Worm (Caenorhabditis elegans) whole organism, L3 larva: ENCODE results near the gene exos-1.

Source experiments
- R02D3.7 ChIP-seq: fragments of 150-350 bp; optimal IDR thresholded peaks from 2 replicates; lab custom pipeline; 2014; ENCODE audit warnings: missing biosample characterization, missing genetic modification characterization
- ama-1 ChIP-seq: fragments of 150-350 bp; optimal IDR thresholded peaks from 2 replicates; lab custom pipeline; 2018
- ceh-16 ChIP-seq: sonication (generic microtip); optimal IDR thresholded peaks from 2 replicates; lab custom pipeline; 2017; ENCODE audit warnings: missing biosample characterization, missing genetic modification characterization
- ceh-28 ChIP-seq: fragments of 150-350 bp; optimal IDR thresholded peaks from 2 replicates; lab custom pipeline; 2014; ENCODE audit warnings: missing biosample characterization, missing genetic modification reagents, missing genetic modification characterization
- ceh-82 ChIP-seq: fragments of 150-350 bp; optimal IDR thresholded peaks from 2 replicates; lab custom pipeline; 2014; ENCODE audit warnings: missing biosample characterization, missing genetic modification characterization
- ceh-9 ChIP-seq: sonication (generic microtip); optimal IDR thresholded peaks from 2 replicates; lab custom pipeline; 2018; ENCODE audit warnings: missing biosample characterization, missing genetic modification characterization
- daf-12 ChIP-seq: fragments of 150-350 bp; optimal IDR thresholded peaks from 2 replicates; lab custom pipeline; 2014; ENCODE audit warnings: missing biosample characterization, missing genetic modification reagents, missing genetic modification characterization
- egl-27 ChIP-seq: sonication (generic microtip); optimal IDR thresholded peaks from 4 replicates; lab custom pipeline; 2017; ENCODE audit warnings: missing biosample characterization, missing genetic modification reagents, missing genetic modification characterization
- egl-5 ChIP-seq: fragments of 150-350 bp; optimal IDR thresholded peaks from 2 replicates; lab custom pipeline; 2017; ENCODE audit warnings: missing biosample characterization, missing genetic modification reagents, missing genetic modification characterization, inconsistent platforms
- elt-1 ChIP-seq: fragments of 150-350 bp; optimal IDR thresholded peaks from 2 replicates; lab custom pipeline; 2014; ENCODE audit warnings: missing biosample characterization, missing genetic modification characterization
- elt-3 ChIP-seq, 3 experiments: fragments of 150-350 bp in 1 of 3; sonication (generic microtip) in 2 of 3; optimal IDR thresholded peaks; 2 replicates in 2 of 3; 4 replicates in 1 of 3; lab custom pipeline; 2014 to 2017; ENCODE audit warnings: missing biosample characterization in 3 of 3, missing genetic modification characterization in 3 of 3
- eor-1 ChIP-seq, 2 experiments: fragments of 150-350 bp; optimal IDR thresholded peaks; 2 replicates each; lab custom pipeline; 2014 to 2018; ENCODE audit warnings: missing biosample characterization in 2 of 2, missing genetic modification characterization in 2 of 2
- fkh-10 ChIP-seq: sonication (generic microtip); optimal IDR thresholded peaks from 2 replicates; lab custom pipeline; 2017; ENCODE audit warnings: missing biosample characterization, missing genetic modification reagents, missing genetic modification characterization
- fkh-2 ChIP-seq: fragments of 150-350 bp; optimal IDR thresholded peaks from 2 replicates; lab custom pipeline; 2014; ENCODE audit warnings: missing biosample characterization, missing genetic modification reagents, missing genetic modification characterization
- fos-1 ChIP-seq: fragments of 150-350 bp; optimal IDR thresholded peaks from 2 replicates; lab custom pipeline; 2014; ENCODE audit warnings: missing biosample characterization, missing genetic modification characterization
- hmg-11 ChIP-seq: sonication (generic microtip); optimal IDR thresholded peaks from 2 replicates; lab custom pipeline; 2016; ENCODE audit warnings: missing genetic modification characterization, missing compliant biosample characterization
- lin-15B ChIP-seq: fragments of 150-350 bp; optimal IDR thresholded peaks from 2 replicates; lab custom pipeline; 2014; ENCODE audit warnings: missing biosample characterization, missing genetic modification characterization
- lin-39 ChIP-seq: fragments of 150-350 bp; optimal IDR thresholded peaks from 2 replicates; lab custom pipeline; 2018; ENCODE audit warnings: missing biosample characterization, missing genetic modification reagents, missing genetic modification characterization
- mdl-1 ChIP-seq: fragments of 150-350 bp; optimal IDR thresholded peaks from 2 replicates; lab custom pipeline; 2014; ENCODE audit warnings: missing biosample characterization, missing genetic modification characterization
- mml-1 ChIP-seq: fragments of 150-350 bp; sonication (generic microtip); optimal IDR thresholded peaks from 3 replicates; lab custom pipeline; 2014; ENCODE audit warnings: missing biosample characterization, missing genetic modification characterization
- nfya-1 ChIP-seq: sonication (generic microtip); optimal IDR thresholded peaks from 2 replicates; lab custom pipeline; 2017; ENCODE audit warnings: missing genetic modification characterization, mild to moderate bottlenecking, missing compliant biosample characterization, antibody characterized with exemption, moderate library complexity; ENCODE audit not compliant: insufficient read depth
- nhr-12 ChIP-seq: fragments of 150-350 bp; optimal IDR thresholded peaks from 2 replicates; lab custom pipeline; 2014; ENCODE audit warnings: missing biosample characterization, missing genetic modification characterization
- nhr-237 ChIP-seq: fragments of 150-350 bp; optimal IDR thresholded peaks from 2 replicates; lab custom pipeline; 2014; ENCODE audit warnings: missing biosample characterization, missing genetic modification characterization
- nhr-25 ChIP-seq: sonication (generic microtip); optimal IDR thresholded peaks from 2 replicates; lab custom pipeline; 2017; ENCODE audit warnings: missing biosample characterization, missing genetic modification characterization
- nhr-28 ChIP-seq: fragments of 150-350 bp; optimal IDR thresholded peaks from 2 replicates; lab custom pipeline; 2014; ENCODE audit warnings: missing biosample characterization, missing genetic modification characterization
- nhr-43 ChIP-seq: sonication (generic microtip); optimal IDR thresholded peaks from 2 replicates; lab custom pipeline; 2016; ENCODE audit warnings: mild to moderate bottlenecking, missing genetic modification characterization, missing compliant biosample characterization; ENCODE audit not compliant: poor library complexity, severe bottlenecking
- nhr-67 ChIP-seq: fragments of 150-350 bp; optimal IDR thresholded peaks from 2 replicates; lab custom pipeline; 2014; ENCODE audit warnings: missing biosample characterization, missing genetic modification characterization
- nhr-76 ChIP-seq: fragments of 150-350 bp; sonication (generic microtip); optimal IDR thresholded peaks from 5 replicates; lab custom pipeline; 2014; ENCODE audit warnings: missing biosample characterization, missing genetic modification characterization
- pha-4 ChIP-seq: fragments of 150-350 bp; optimal IDR thresholded peaks from 2 replicates; lab custom pipeline; 2014; ENCODE audit warnings: missing biosample characterization, missing genetic modification reagents, missing genetic modification characterization
- pqm-1 ChIP-seq: fragments of 150-350 bp; optimal IDR thresholded peaks from 2 replicates; lab custom pipeline; 2017; ENCODE audit warnings: missing biosample characterization, missing genetic modification characterization, inconsistent platforms
- sea-2 ChIP-seq: fragments of 150-350 bp; sonication (generic microtip); optimal IDR thresholded peaks from 4 replicates; lab custom pipeline; 2014; ENCODE audit warnings: missing biosample characterization, missing genetic modification reagents, missing genetic modification characterization
- skn-1 ChIP-seq: fragments of 150-350 bp; optimal IDR thresholded peaks from 2 replicates; lab custom pipeline; 2014; ENCODE audit warnings: missing biosample characterization, missing genetic modification characterization
- snpc-4 ChIP-seq: fragments of 150-350 bp; optimal IDR thresholded peaks from 2 replicates; lab custom pipeline; 2014; ENCODE audit warnings: missing biosample characterization, missing genetic modification characterization
- tbx-2 ChIP-seq: sonication (generic microtip); optimal IDR thresholded peaks from 2 replicates; lab custom pipeline; 2016; ENCODE audit warnings: mild to moderate bottlenecking, missing genetic modification characterization, missing compliant biosample characterization
- unc-39 ChIP-seq: sonication (generic microtip); optimal IDR thresholded peaks from 4 replicates; lab custom pipeline; 2017; ENCODE audit warnings: missing biosample characterization, missing genetic modification characterization
- unc-62 ChIP-seq: fragments of 150-350 bp; sonication (generic microtip); optimal IDR thresholded peaks from 4 replicates; lab custom pipeline; 2014; ENCODE audit warnings: missing biosample characterization, missing genetic modification reagents, missing genetic modification characterization
- ztf-11 ChIP-seq: fragments of 150-350 bp; optimal IDR thresholded peaks from 2 replicates; lab custom pipeline; 2014; ENCODE audit warnings: missing biosample characterization, missing genetic modification characterization
- ztf-4 ChIP-seq: fragments of 150-350 bp; optimal IDR thresholded peaks from 2 replicates; lab custom pipeline; 2014; ENCODE audit warnings: missing biosample characterization, missing genetic modification characterization

Gene exos-1

ce11 chrIII:11008869-11009268 is at the start of gene exos-1:
TSS of gene exos-1 (plus strand) at chrIII:11009043.
- no peak for TF ChIP-seq sea-2 (GFP tag; lab: Kevin White, UChicago)
- TF ChIP-seq fkh-2 (tag; lab: Kevin White, UChicago) = no peak
- TF ChIP-seq ceh-28 (tag; lab: Kevin White, UChicago) = no peak
- TF ChIP-seq hmg-11 (tag; lab: Kevin White, UChicago) = no peak
- TF ChIP-seq nhr-25 (tag; lab: Kevin White, UChicago) = no peak

- TF ChIP-seq fos-1 (tag; lab: Kevin White, UChicago) = no peak
- TF ChIP-seq mml-1 (tag; lab: Kevin White, UChicago) = no peak
- TF ChIP-seq nhr-76 (tag; lab: Kevin White, UChicago) = no peak
- TF ChIP-seq egl-5 (tag; lab: Kevin White, UChicago) = no peak
- no peak for TF ChIP-seq fkh-2 (tag; lab: Kevin White, UChicago)
- TF ChIP-seq eor-1 (tag; optimal IDR thresholded peaks at IDR 0.05; lab: Kevin White, UChicago) = no peak
- no peak for TF ChIP-seq unc-39 (tag; lab: Kevin White, UChicago)
- no peak for TF ChIP-seq hmg-11 (tag; lab: Kevin White, UChicago)
- no peak for TF ChIP-seq snpc-4 (tag; lab: Kevin White, UChicago)
- no peak for TF ChIP-seq ceh-28 (tag; lab: Kevin White, UChicago)
- no peak for TF ChIP-seq fkh-10 (GFP tag; lab: Kevin White, UChicago)
- no peak for TF ChIP-seq ama-1
- TF ChIP-seq tbx-2 (tag; lab: Kevin White, UChicago) = no peak
- TF ChIP-seq egl-27 (tag; lab: Kevin White, UChicago) = no peak
Measured at ce11 chrIII:10960387-10960786, 48.5 kb upstream of the exos-1 start.

- TF ChIP-seq egl-27 (tag; lab: Kevin White, UChicago) = no peak
- TF ChIP-seq nhr-12 (tag; lab: Kevin White, UChicago) = no peak
- no peak for TF ChIP-seq elt-1 (tag; lab: Kevin White, UChicago)
- no peak for TF ChIP-seq mml-1 (tag; lab: Kevin White, UChicago)
- no peak for TF ChIP-seq daf-12 (tag; lab: Kevin White, UChicago)
- TF ChIP-seq ceh-82 (tag; lab: Kevin White, UChicago) = no peak
- TF ChIP-seq mdl-1 (tag; lab: Kevin White, UChicago) = no peak
- no peak for TF ChIP-seq sea-2 (GFP tag; lab: Kevin White, UChicago)
- no peak for TF ChIP-seq ztf-4 (tag; lab: Kevin White, UChicago)
- no peak for TF ChIP-seq eor-1 (tag; optimal IDR thresholded peaks at IDR 0.05; lab: Kevin White, UChicago)
- no peak for TF ChIP-seq pha-4
- no peak for TF ChIP-seq pqm-1 (tag; lab: Kevin White, UChicago)
- TF ChIP-seq nhr-237 (tag; lab: Kevin White, UChicago) = no peak
- TF ChIP-seq ceh-16 (tag; lab: Kevin White, UChicago) = no peak
- no peak for TF ChIP-seq unc-39 (tag; lab: Kevin White, UChicago)
- TF ChIP-seq unc-62 (GFP tag; lab: Kevin White, UChicago) = no peak
- TF ChIP-seq elt-3 (tag; optimal IDR thresholded peaks at IDR 0.05; lab: Kevin White, UChicago) = no peak
Measured at ce11 chrIII:10962910-10963309, 45.9 kb upstream of the exos-1 start.

ce11 chrIII:10967010-10967409 is 41.8 kb upstream of the exos-1 start, which contains the start of gene W05B2.2:
TSS of gene W05B2.2 (minus strand) at chrIII:10967110.
- TF ChIP-seq tbx-2 (tag; lab: Kevin White, UChicago) (no peak), nhr-67 (no peak), eor-1 (tag; optimal IDR thresholded peaks at IDR 0.05; lab: Kevin White, UChicago) (no peak), elt-1 (tag; lab: Kevin White, UChicago) (no peak), lin-39 (no peak), ztf-4 (tag; lab: Kevin White, UChicago) (no peak), lin-15B (no peak), ceh-9 (no peak), ceh-28 (tag; lab: Kevin White, UChicago) (no peak)
- TF ChIP-seq, all 47 proteins: peak for 0

- TF ChIP-seq mml-1 (tag; lab: Kevin White, UChicago) (no peak), R02D3.7 (no peak), nhr-43 (no peak), ama-1 (no peak), nfya-1 (tag; lab: Kevin White, UChicago) (no peak), mdl-1 (tag; lab: Kevin White, UChicago) (no peak), nhr-76 (tag; lab: Kevin White, UChicago) (no peak), nhr-28 (tag; lab: Kevin White, UChicago) (no peak), skn-1 (tag; lab: Kevin White, UChicago) (no peak), sea-2 (GFP tag; lab: Kevin White, UChicago) (no peak), nhr-237 (tag; lab: Kevin White, UChicago) (no peak), fos-1 (tag; lab: Kevin White, UChicago) (no peak), ztf-4 (tag; lab: Kevin White, UChicago) (no peak), lin-39 (no peak), egl-27 (tag; lab: Kevin White, UChicago) (no peak), ztf-11 (tag; lab: Kevin White, UChicago) (no peak), tbx-2 (tag; lab: Kevin White, UChicago) (no peak), unc-39 (tag; lab: Kevin White, UChicago) (no peak), ceh-28 (tag; lab: Kevin White, UChicago) (no peak)
Measured at ce11 chrIII:10969644-10970043, 39.2 kb upstream of the exos-1 start, which contains the start of gene dhc-4. TSS of gene dhc-4 (plus strand) at chrIII:10969944.
